Worm (Caenorhabditis elegans) whole organism, L4 larva: Measurements from ENCODE around the gene W04E12.2.

ENCODE experiments used
- lin-13 ChIP-seq: fragments of 150-350 bp; optimal IDR thresholded peaks from 2 replicates; lab custom pipeline; 2014; ENCODE audit warnings: missing biosample characterization, missing genetic modification reagents, missing genetic modification characterization
- snpc-4 ChIP-seq: fragments of 150-350 bp; optimal IDR thresholded peaks from 2 replicates; lab custom pipeline; 2014; ENCODE audit warnings: missing biosample characterization, missing genetic modification characterization

- TF ChIP-seq lin-13 (GFP tag; lab: Kevin White, UChicago) (no peak), snpc-4 (tag; lab: Kevin White, UChicago) (no peak)
These were observed 42.9 kb upstream of the W04E12.2 start, which contains the start of gene srt-45 for ce11 chrV:19783829-19784228.
